Fruit fly (Drosophila melanogaster): ENCODE measurements around the gene fy.

The fy gene

DNA sequence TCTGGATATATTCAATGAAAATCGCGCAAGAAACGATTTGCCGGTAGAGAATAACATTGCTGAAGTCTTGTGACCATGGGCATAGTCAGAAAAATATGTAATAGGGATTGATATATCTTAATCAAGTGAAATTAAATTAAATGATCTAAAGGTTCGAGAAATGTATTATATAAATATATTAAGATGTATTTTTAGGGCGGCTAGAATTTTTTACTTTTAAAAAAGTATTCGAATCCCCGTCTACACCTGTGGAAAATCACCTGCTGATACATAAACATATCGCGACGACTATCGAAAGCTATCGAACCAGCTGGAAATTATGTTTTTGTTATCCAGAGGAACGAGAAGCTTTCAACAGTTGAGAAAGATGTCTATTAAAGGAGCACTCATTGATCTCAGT, 26.4 kb downstream of the fy start, which contains the start of the genes CG13390 and CG17294 (continued):
- TF ChIP-seq Sox100B (GFP tag; optimal IDR thresholded peaks at IDR 0.05): peak; percentile 99
- peak; percentile 90 for TF ChIP-seq CG10321 (GFP tag; IDR thresholded peaks at IDR 0.05)
- TF ChIP-seq CG15696 (tag; optimal IDR thresholded peaks at IDR 0.05): peak; percentile 99
- TF ChIP-seq Bgb (GFP tag; IDR thresholded peaks at IDR 0.05; ENCODE audit: partially characterized antibody): peak; percentile 71
- TF ChIP-seq CG4820 (GFP tag; optimal IDR thresholded peaks at IDR 0.05): peak; percentile 98
- peak; percentile 100 for TF ChIP-seq CoRest (tag; optimal IDR thresholded peaks at IDR 0.05)
- peak; percentile 99 for TF ChIP-seq CG5953 (GFP tag; IDR thresholded peaks at IDR 0.05)
- peak; percentile 87 for TF ChIP-seq dm (GFP tag; optimal IDR thresholded peaks at IDR 0.05)
- TF ChIP-seq CG12299 (tag; optimal IDR thresholded peaks at IDR 0.05): peak; percentile 100
- peak; percentile 97 for TF ChIP-seq CG6254 (GFP tag; optimal IDR thresholded peaks at IDR 0.05)
- TF ChIP-seq sna (GFP tag; IDR thresholded peaks at IDR 0.05; ENCODE audit: partially characterized antibody): peak; percentile 83
- peak; percentile 98 for TF ChIP-seq CG7357 (GFP tag; IDR thresholded peaks at IDR 0.05)
- TF ChIP-seq CG30020 (tag; optimal IDR thresholded peaks at IDR 0.05): peak; percentile 93
- peak; percentile 99 for TF ChIP-seq slou (GFP tag; optimal IDR thresholded peaks at IDR 0.05)
- peak; percentile 98 for TF ChIP-seq ATbp (GFP tag; optimal IDR thresholded peaks at IDR 0.05)
- peak; percentile 91 for TF ChIP-seq CG7786 (GFP tag; optimal IDR thresholded peaks at IDR 0.05)
- 0 out of 2 replicates have a peak, but pooled peaks have one; percentile 40 for TF ChIP-seq ato (GFP tag; IDR thresholded peaks at IDR 0.05; ENCODE audit: partially characterized antibody)
- peak; percentile 99 for TF ChIP-seq CG13775 (GFP tag; optimal IDR thresholded peaks at IDR 0.05)
- TF ChIP-seq CG1024 (GFP tag; IDR thresholded peaks at IDR 0.05): peak; percentile 97
- peak; percentile 100 for TF ChIP-seq Drgx (GFP tag; IDR thresholded peaks at IDR 0.05)
- peak; percentile 99 for TF ChIP-seq CG8388 (GFP tag; optimal IDR thresholded peaks at IDR 0.05)
- peak; percentile 99 for TF ChIP-seq otp (GFP tag; IDR thresholded peaks at IDR 0.05)
- TF ChIP-seq bigmax (GFP tag; optimal IDR thresholded peaks at IDR 0.05): peak; percentile 83
- peak; percentile 86 for TF ChIP-seq luna (GFP tag; optimal IDR thresholded peaks at IDR 0.05)
- peak; percentile 100 for TF ChIP-seq sisA (GFP tag; IDR thresholded peaks at IDR 0.05)
- TF ChIP-seq Hr78 (GFP tag; optimal IDR thresholded peaks at IDR 0.05): peak in 1 of 2 experiments; percentile 97
- peak; percentile 100 for TF ChIP-seq Atf6 (GFP tag; IDR thresholded peaks at IDR 0.05)
- TF ChIP-seq CG12769 (tag; optimal IDR thresholded peaks at IDR 0.05): peak; percentile 99
- TF ChIP-seq croc (GFP tag; conservative IDR thresholded peaks at IDR 0.05): peak; percentile 99
- peak; percentile 8 for TF ChIP-seq btn (GFP tag; optimal IDR thresholded peaks at IDR 0.05)
- TF ChIP-seq CG8089 (GFP tag; optimal IDR thresholded peaks at IDR 0.05): peak; percentile 81
- peak; percentile 99 for TF ChIP-seq lilli (GFP tag; optimal IDR thresholded peaks at IDR 0.05)
- TF ChIP-seq CG6765 (GFP tag; optimal IDR thresholded peaks at IDR 0.05): peak; percentile 100
- peak; percentile 100 for TF ChIP-seq CG34376 (GFP tag; optimal IDR thresholded peaks at IDR 0.05)
- TF ChIP-seq amos (GFP tag; IDR thresholded peaks at IDR 0.05; ENCODE audit: partially characterized antibody): peak; percentile 73
- peak; percentile 96 to 100 for TF ChIP-seq dpn (GFP tag; optimal IDR thresholded peaks at IDR 0.05)
- peak; percentile 99 for TF ChIP-seq H2.0 (GFP tag; IDR thresholded peaks at IDR 0.05)
- peak; percentile 10 for TF ChIP-seq HmgD (GFP tag; optimal IDR thresholded peaks at IDR 0.05)
- peak; percentile 91 for TF ChIP-seq CG9609 (GFP tag; optimal IDR thresholded peaks at IDR 0.05)
- TF ChIP-seq Mad (GFP tag; optimal IDR thresholded peaks at IDR 0.05): peak; percentile 96
- TF ChIP-seq Pdp1 (GFP tag; optimal IDR thresholded peaks at IDR 0.05): peak; percentile 96 to 97
- peak; percentile 55 for TF ChIP-seq CG9876 (GFP tag; optimal IDR thresholded peaks at IDR 0.05)
- TF ChIP-seq CG10565 (GFP tag; optimal IDR thresholded peaks at IDR 0.05): peak; percentile 93
- TF ChIP-seq CG9437 (GFP tag; optimal IDR thresholded peaks at IDR 0.05): peak; percentile 95
- TF ChIP-seq danr (GFP tag; IDR thresholded peaks at IDR 0.05): peak; percentile 99
- no peak for TF ChIP-seq Lpt (GFP tag; optimal IDR thresholded peaks at IDR 0.05)
- TF ChIP-seq CG17186 (GFP tag; optimal IDR thresholded peaks at IDR 0.05): peak; percentile 94
- TF ChIP-seq BtbVII (GFP tag; optimal IDR thresholded peaks at IDR 0.05): peak; percentile 100
- peak; percentile 100 for TF ChIP-seq CG14014 (GFP tag; IDR thresholded peaks at IDR 0.05)
- peak; percentile 99 for TF ChIP-seq CG11456 (GFP tag; IDR thresholded peaks at IDR 0.05)
- peak; percentile 98 for TF ChIP-seq CG5245 (GFP tag; optimal IDR thresholded peaks at IDR 0.05)
